Fruit fly (Drosophila melanogaster): ENCODE data around the gene pyx.

dm6 chr3L:262724-263177 lies 39.9 kb upstream of the pyx start:
- TF ChIP-seq Myc (optimal IDR thresholded peaks at IDR 0.05): peak; percentile 42
- no peak for TF ChIP-seq Dfd (GFP tag; optimal IDR thresholded peaks at IDR 0.05)
